Fruit fly (Drosophila melanogaster) whole organism: Measurements from ENCODE around the gene Cul6.

ENCODE experiments used
- CG8478 ChIP-seq: fragments of >200 bp; optimal IDR thresholded peaks from 2 replicates; lab custom pipeline; 2018; ENCODE audit warnings: inconsistent platforms
- Dll ChIP-seq: fragments of >200 bp; optimal IDR thresholded peaks from 2 replicates; lab custom pipeline; 2017
- usp ChIP-seq: fragments of >200 bp; optimal IDR thresholded peaks from 2 replicates; lab custom pipeline; 2017; ENCODE audit warnings: missing biosample characterization, missing genetic modification characterization, mixed read lengths

dm6 chr3L:13032915-13033282 lies 21.4 kb upstream of the Cul6 start:
- TF ChIP-seq usp (GFP tag; lab: Kevin White, UChicago) (no peak), CG8478 (lab: Kevin White, UChicago) (no peak), Dll (lab: Kevin White, UChicago) (no peak)
